Worm (Caenorhabditis elegans) whole organism, young adult: ENCODE results near the gene ubc-18.

ENCODE experiments used
- C06A6.2 ChIP-seq: fragments of 200-800 bp; sonication (Bioruptor generic); conservative IDR thresholded peaks from 2 replicates; pipeline ENCODE4 v1.3.6; 2022; ENCODE audit warnings: missing genetic modification characterization, missing compliant biosample characterization
- D2030.7 ChIP-seq: fragments of 200-800 bp; sonication (Bioruptor generic); IDR thresholded peaks from 2 replicates; pipeline ENCODE4 v1.3.6; 2022; ENCODE audit warnings: missing genetic modification reagents, missing genetic modification characterization, missing compliant biosample characterization
- F33H1.4 ChIP-seq: fragments of 200-800 bp; sonication (Bioruptor generic); IDR thresholded peaks from 2 replicates; pipeline ENCODE4 v1.3.6; 2022; ENCODE audit warnings: missing genetic modification reagents, missing genetic modification characterization, missing compliant biosample characterization
- F57C9.4 ChIP-seq: sonication (generic microtip); optimal IDR thresholded peaks from 2 replicates; lab custom pipeline; 2017; ENCODE audit warnings: mild to moderate bottlenecking, missing genetic modification characterization, missing compliant biosample characterization
- T26A5.8 ChIP-seq: sonication (generic microtip); optimal IDR thresholded peaks from 2 replicates; lab custom pipeline; 2016; ENCODE audit warnings: missing genetic modification characterization, missing compliant biosample characterization
- Y67H2A.10 ChIP-seq: fragments of 200-800 bp; sonication (Bioruptor generic); conservative IDR thresholded peaks from 2 replicates; pipeline ENCODE4 v1.3.6; 2022; ENCODE audit warnings: missing genetic modification reagents, missing genetic modification characterization, missing compliant biosample characterization
- akir-1 ChIP-seq: fragments of 200-800 bp; sonication (Bioruptor generic); optimal IDR thresholded peaks from 2 replicates; lab custom pipeline; 2018; ENCODE audit warnings: mild to moderate bottlenecking, missing genetic modification characterization, moderate library complexity, missing compliant biosample characterization
- atf-7 ChIP-seq: sonication (generic microtip); optimal IDR thresholded peaks from 2 replicates; lab custom pipeline; 2017; ENCODE audit warnings: mild to moderate bottlenecking, missing genetic modification characterization, missing compliant biosample characterization
- attf-5 ChIP-seq: fragments of 200-800 bp; sonication (Bioruptor generic); optimal IDR thresholded peaks from 2 replicates; lab custom pipeline; 2018; ENCODE audit warnings: mild to moderate bottlenecking, missing genetic modification characterization, missing compliant biosample characterization
- attf-6 ChIP-seq: fragments of 200-800 bp; sonication (Bioruptor generic); IDR thresholded peaks from 2 replicates; pipeline ENCODE4 v1.3.6; 2022; ENCODE audit warnings: missing genetic modification reagents, missing genetic modification characterization, missing compliant biosample characterization
- ccch-3 ChIP-seq: fragments of 200-800 bp; sonication (Bioruptor generic); optimal IDR thresholded peaks from 2 replicates; lab custom pipeline; 2018; ENCODE audit warnings: mild to moderate bottlenecking, missing genetic modification characterization, missing compliant biosample characterization
- ceh-91 ChIP-seq: fragments of 200-800 bp; sonication (Bioruptor generic); IDR thresholded peaks from 2 replicates; pipeline ENCODE4 v1.3.6; 2022; ENCODE audit warnings: missing genetic modification reagents, missing genetic modification characterization, missing compliant biosample characterization
- dpl-1 ChIP-seq: fragments of 150-350 bp; optimal IDR thresholded peaks from 2 replicates; lab custom pipeline; 2014; ENCODE audit warnings: missing biosample characterization, missing genetic modification reagents, missing genetic modification characterization
- efl-1 ChIP-seq: fragments of 150-350 bp; optimal IDR thresholded peaks from 2 replicates; lab custom pipeline; 2014; ENCODE audit warnings: missing biosample characterization, missing genetic modification reagents, missing genetic modification characterization
- egrh-3 ChIP-seq: fragments of 200-800 bp; sonication (Bioruptor generic); IDR thresholded peaks from 2 replicates; pipeline ENCODE4 v1.3.6; 2022; ENCODE audit warnings: missing genetic modification reagents, missing genetic modification characterization, missing compliant biosample characterization
- ekl-4 ChIP-seq: fragments of 200-800 bp; sonication (Bioruptor generic); IDR thresholded peaks from 2 replicates; pipeline ENCODE4 v1.3.6; 2022; ENCODE audit warnings: missing genetic modification reagents, missing genetic modification characterization, missing compliant biosample characterization
- hmg-1.2 ChIP-seq: fragments of 200-800 bp; sonication (Bioruptor generic); IDR thresholded peaks from 2 replicates; pipeline ENCODE4 v1.3.6; 2022; ENCODE audit warnings: missing genetic modification reagents, missing genetic modification characterization, missing compliant biosample characterization
- let-526 ChIP-seq: fragments of 200-800 bp; sonication (Bioruptor generic); IDR thresholded peaks from 2 replicates; pipeline ENCODE4 v1.3.6; 2022; ENCODE audit warnings: missing genetic modification reagents, missing genetic modification characterization, missing compliant biosample characterization
- lin-26 ChIP-seq: fragments of 200-800 bp; sonication (Bioruptor generic); IDR thresholded peaks from 2 replicates; pipeline ENCODE4 v1.3.6; 2022; ENCODE audit warnings: missing genetic modification reagents, missing genetic modification characterization, missing compliant biosample characterization
- lin-40 ChIP-seq: sonication (generic microtip); optimal IDR thresholded peaks from 2 replicates; lab custom pipeline; 2016; ENCODE audit warnings: missing genetic modification characterization, mild to moderate bottlenecking, missing compliant biosample characterization, missing genotype, missing genetic modification reagents
- lin-54 ChIP-seq: fragments of 200-800 bp; sonication (Bioruptor generic); optimal IDR thresholded peaks from 2 replicates; lab custom pipeline; 2018; ENCODE audit warnings: mild to moderate bottlenecking, missing genetic modification characterization, missing compliant biosample characterization
- lsl-1 ChIP-seq: fragments of 200-800 bp; sonication (Bioruptor generic); optimal IDR thresholded peaks from 2 replicates; lab custom pipeline; 2018; ENCODE audit warnings: mild to moderate bottlenecking, missing genetic modification characterization, moderate library complexity, missing compliant biosample characterization
- madf-10 ChIP-seq: sonication (generic microtip); optimal IDR thresholded peaks from 2 replicates; lab custom pipeline; 2016; ENCODE audit warnings: mild to moderate bottlenecking, missing genetic modification characterization, missing compliant biosample characterization
- madf-6 ChIP-seq: fragments of 200-800 bp; sonication (Bioruptor generic); IDR thresholded peaks from 2 replicates; pipeline ENCODE4 v1.3.6; 2022; ENCODE audit warnings: missing genetic modification reagents, missing genetic modification characterization, missing compliant biosample characterization
- mxl-1 ChIP-seq: sonication (generic microtip); optimal IDR thresholded peaks from 2 replicates; lab custom pipeline; 2016; ENCODE audit warnings: missing genetic modification characterization, missing compliant biosample characterization
- nfya-2 ChIP-seq: fragments of 200-800 bp; sonication (Bioruptor generic); IDR thresholded peaks from 2 replicates; pipeline ENCODE4 v1.3.6; 2022; ENCODE audit warnings: missing genetic modification reagents, missing genetic modification characterization, missing compliant biosample characterization
- nhr-27 ChIP-seq: fragments of 200-800 bp; sonication (Bioruptor generic); optimal IDR thresholded peaks from 2 replicates; lab custom pipeline; 2018; ENCODE audit warnings: mild to moderate bottlenecking, missing genetic modification characterization, moderate library complexity, missing compliant biosample characterization
- nhr-90 ChIP-seq: sonication (generic microtip); optimal IDR thresholded peaks from 2 replicates; lab custom pipeline; 2016; ENCODE audit warnings: missing genotype, mild to moderate bottlenecking, missing genetic modification characterization, missing compliant biosample characterization
- rec-8 ChIP-seq, 2 experiments: sonication (generic microtip); optimal IDR thresholded peaks; 2 replicates each; lab custom pipeline; 2016; ENCODE audit warnings: mild to moderate bottlenecking in 2 of 2, missing genetic modification characterization in 2 of 2, missing genetic modification reagents in 2 of 2, missing genotype in 2 of 2, missing biosample characterization in 1 of 2, missing compliant biosample characterization in 1 of 2, moderate library complexity in 1 of 2
- repo-1 ChIP-seq: sonication (generic microtip); optimal IDR thresholded peaks from 2 replicates; lab custom pipeline; 2017; ENCODE audit warnings: mild to moderate bottlenecking, missing genetic modification characterization, missing compliant biosample characterization
- rpc-1 ChIP-seq, 2 experiments: fragments of 150-350 bp in 1 of 2; sonication (generic microtip) in 1 of 2; optimal IDR thresholded peaks; 2 replicates each; lab custom pipeline; 2014 to 2018; ENCODE audit warnings: missing biosample characterization in 1 of 2, missing genetic modification characterization in 1 of 2, missing genetic modification reagents in 1 of 2, missing genotype in 1 of 2
- snpc-3.4 ChIP-seq: sonication (generic microtip); optimal IDR thresholded peaks from 2 replicates; lab custom pipeline; 2017; ENCODE audit warnings: missing genetic modification characterization, mild to moderate bottlenecking, missing compliant biosample characterization, antibody characterized with exemption, moderate library complexity, missing genotype, missing genetic modification reagents
- tbp1 ChIP-seq: fragments of 200-800 bp; sonication (Bioruptor generic); optimal IDR thresholded peaks from 2 replicates; lab custom pipeline; 2018; ENCODE audit warnings: mild to moderate bottlenecking, missing genetic modification characterization, missing compliant biosample characterization
- tbx-9 ChIP-seq: sonication (generic microtip); optimal IDR thresholded peaks from 2 replicates; lab custom pipeline; 2016; ENCODE audit warnings: borderline replicate concordance, missing genetic modification characterization, inconsistent platforms, missing compliant biosample characterization
- xnd-1 ChIP-seq: sonication (generic microtip); optimal IDR thresholded peaks from 2 replicates; lab custom pipeline; 2016; ENCODE audit warnings: missing genotype, missing genetic modification reagents, missing genetic modification characterization, missing compliant biosample characterization

The ubc-18 gene

DNA sequence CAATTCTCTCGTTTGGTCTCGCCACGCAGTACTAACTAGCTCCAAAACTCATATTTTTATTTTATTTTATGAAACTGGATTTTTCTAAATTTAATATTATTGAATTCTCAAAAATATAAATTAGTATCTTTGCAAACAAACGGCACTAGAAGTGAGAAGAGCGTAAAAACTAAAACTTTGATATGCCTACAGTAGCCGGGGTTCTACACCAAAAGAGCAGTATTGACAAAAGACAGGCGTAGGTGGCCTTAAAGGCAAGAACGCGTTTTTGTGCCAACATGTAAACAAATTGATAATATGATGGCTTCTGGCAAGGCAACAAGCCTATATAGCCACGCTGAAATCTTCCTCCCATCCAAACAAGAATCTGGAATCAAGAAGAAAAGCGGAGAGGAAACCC, 5.8 kb downstream of the ubc-18 start, which contains the start of gene R01H2.1 (continued):
- TF ChIP-seq tbp1 (GFP tag; lab: Kevin White, UChicago) (no peak), Y67H2A.10 (GFP tag; lab: Robert Waterston, UW) (no peak), mxl-1 (tag; lab: Kevin White, UChicago) (no peak), let-526 (GFP tag; lab: Robert Waterston, UW) (no peak), ccch-3 (GFP tag; lab: Kevin White, UChicago) (no peak)

DNA sequence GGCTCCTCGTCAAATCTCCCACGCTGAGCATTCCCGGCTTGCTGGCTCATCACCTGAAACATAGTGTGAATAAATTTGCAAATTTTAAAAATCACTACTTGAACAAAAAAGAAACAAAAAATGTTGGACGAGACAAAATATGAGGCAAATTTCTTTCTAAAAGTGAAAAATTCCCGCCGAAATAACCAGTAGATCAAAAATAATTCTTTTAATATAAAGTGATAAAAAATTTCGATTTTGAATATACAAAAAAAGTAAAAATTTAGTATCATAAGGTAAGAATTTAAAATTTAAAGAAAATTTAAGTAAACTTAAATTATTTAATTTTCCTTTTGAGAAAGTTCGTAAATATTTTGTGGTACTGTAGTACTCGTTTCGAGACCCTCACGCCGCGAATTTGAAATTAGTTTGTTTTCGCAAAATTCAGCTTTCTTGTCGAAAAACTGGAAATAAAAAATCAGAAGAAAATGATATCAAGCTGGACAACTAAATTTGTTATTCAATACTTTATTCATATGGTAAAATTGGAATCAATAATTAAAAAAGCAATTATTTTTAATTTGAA, 7.8 kb downstream of the ubc-18 start, which contains the start of gene egg-2:
Gene egg-2, minus strand, starts transcription at position 53 of the 565 bp plus-strand sequence.
- TF ChIP-seq efl-1 (GFP tag; lab: Kevin White, UChicago) (peak; percentile 69), lsl-1 (GFP tag; lab: Kevin White, UChicago) (peak; percentile 81), attf-6 (GFP tag; lab: Robert Waterston, UW) (no peak), lin-54 (GFP tag; lab: Kevin White, UChicago) (peak; percentile 55), madf-6 (GFP tag; lab: Robert Waterston, UW) (peak; percentile 77), xnd-1 (peak; percentile 39), nfya-2 (GFP tag; lab: Robert Waterston, UW) (no peak), D2030.7 (peak; percentile 17; the same call in 1 of the 2 replicates), ceh-91 (GFP tag; lab: Robert Waterston, UW) (peak; percentile 46), hmg-1.2 (peak; percentile 16; the same call in 1 of the 2 replicates), nhr-90 (tag; lab: Kevin White, UChicago) (no peak), F33H1.4 (peak; percentile 79)
- TF ChIP-seq, all 124 proteins: peak for 9

DNA sequence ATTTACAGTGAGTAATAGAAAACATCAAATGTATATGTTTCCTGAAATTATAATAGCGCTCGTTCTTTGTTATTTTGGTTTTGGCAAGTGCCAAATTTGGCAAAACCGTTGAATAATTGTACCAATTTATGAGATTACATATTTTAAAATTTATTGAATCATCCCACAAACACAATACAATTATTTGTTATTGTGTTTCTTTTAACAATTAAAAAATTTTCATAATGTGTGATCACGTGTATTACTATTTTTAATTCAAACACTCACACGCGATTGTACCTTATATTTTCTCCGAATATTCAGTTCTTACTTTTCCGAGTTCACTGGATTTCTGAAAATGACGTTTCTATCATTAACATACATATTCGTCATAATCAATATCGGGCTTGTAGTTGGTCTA, 12.1 kb downstream of the ubc-18 start, which contains the start of gene R01H2.2:
Gene R01H2.2, plus strand, starts transcription at position 301 of the 400 bp plus-strand sequence.
- TF ChIP-seq rpc-1 (optimal IDR thresholded peaks at IDR 0.05; lab: Kevin White, UChicago) (no peak), rpc-1 (tag; optimal IDR thresholded peaks at IDR 0.05; lab: Kevin White, UChicago) (no peak), tbx-9 (tag; lab: Kevin White, UChicago) (no peak), Y67H2A.10 (GFP tag; lab: Robert Waterston, UW) (no peak), nhr-27 (tag; lab: Kevin White, UChicago) (no peak), lin-40 (tag; lab: Kevin White, UChicago) (no peak), lin-26 (GFP tag; lab: Robert Waterston, UW) (no peak), snpc-3.4 (tag; lab: Kevin White, UChicago) (no peak), xnd-1 (no peak), nfya-2 (GFP tag; lab: Robert Waterston, UW) (no peak), dpl-1 (no peak), T26A5.8 (tag; lab: Kevin White, UChicago) (no peak), madf-10 (tag; lab: Kevin White, UChicago) (no peak), F57C9.4 (tag; lab: Kevin White, UChicago) (no peak), rec-8 (tag; optimal IDR thresholded peaks at IDR 0.05; lab: Kevin White, UChicago) (no peak), ccch-3 (GFP tag; lab: Kevin White, UChicago) (no peak), egrh-3 (GFP tag; lab: Robert Waterston, UW) (no peak), atf-7 (tag; lab: Kevin White, UChicago) (no peak), tbp1 (GFP tag; lab: Kevin White, UChicago) (no peak)

DNA sequence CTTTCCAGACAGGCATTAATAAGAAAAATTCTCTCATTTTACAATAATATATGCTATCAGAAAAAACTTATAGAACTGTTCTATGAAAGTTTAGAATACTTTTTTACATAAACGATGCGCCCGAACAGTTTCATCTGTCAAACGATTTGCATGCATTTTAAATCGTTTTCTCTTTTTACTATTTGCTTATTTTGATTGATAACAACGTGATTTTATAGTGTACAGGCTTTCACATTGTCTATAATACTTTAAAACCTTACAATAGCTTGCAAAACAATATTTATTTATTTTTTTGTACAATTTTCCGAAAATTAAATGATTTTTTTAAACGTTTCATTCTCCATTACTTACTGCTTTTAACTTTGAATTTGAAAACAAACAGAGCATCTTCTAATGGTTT, 22.7 kb downstream of the ubc-18 start, which contains the start of gene R01H2.7:
Gene R01H2.7, minus strand, starts transcription at position 101 of the 400 bp plus-strand sequence.
- TF ChIP-seq akir-1 (no peak), attf-5 (GFP tag; lab: Kevin White, UChicago) (no peak), rpc-1 (optimal IDR thresholded peaks at IDR 0.05; lab: Kevin White, UChicago) (no peak), rpc-1 (tag; optimal IDR thresholded peaks at IDR 0.05; lab: Kevin White, UChicago) (no peak), ekl-4 (GFP tag; lab: Robert Waterston, UW) (no peak), repo-1 (tag; lab: Kevin White, UChicago) (no peak), C06A6.2 (GFP tag; lab: Robert Waterston, UW) (no peak)
